Fruit fly (Drosophila melanogaster) whole organism, embryonic: ENCODE measurements around the gene Calr.
A peak's percentile ranks its signal among the peaks of the same experiment; 100 is the strongest.

ENCODE experiments used
- Ada2b ChIP-seq: fragments of 200-800 bp; sonication (Bioruptor generic); IDR thresholded peaks from 2 replicates; pipeline ENCODE4 v1.3.6; 2022; ENCODE audit warnings: missing biosample characterization, missing genetic modification characterization
- Aef1 ChIP-seq: fragments of 200-800 bp; sonication (Bioruptor generic); IDR thresholded peaks from 3 replicates; pipeline ENCODE4 v1.3.6; 2022; ENCODE audit warnings: missing biosample characterization, missing genetic modification characterization
- Atf-2 ChIP-seq: fragments of 200-800 bp; sonication (Bioruptor generic); optimal IDR thresholded peaks from 2 replicates; lab custom pipeline; 2016; ENCODE audit warnings: missing biosample characterization, missing genetic modification characterization
- BEAF-32 ChIP-seq: fragments of 200-800 bp; sonication (Bioruptor generic); optimal IDR thresholded peaks from 3 replicates; lab custom pipeline; 2017; ENCODE audit warnings: missing biosample characterization, missing genetic modification characterization, mild to moderate bottlenecking, moderate library complexity, missing genetic modification reagents
- Bteb2 ChIP-seq: fragments of 200-800 bp; sonication (Bioruptor generic); optimal IDR thresholded peaks from 2 replicates; lab custom pipeline; 2016; ENCODE audit warnings: missing biosample characterization, missing genetic modification characterization
- CG11085 ChIP-seq: fragments of 200-800 bp; sonication (Bioruptor generic); IDR thresholded peaks from 2 replicates; pipeline ENCODE4 v1.3.6; 2022; ENCODE audit warnings: missing biosample characterization, missing genetic modification characterization
- CG11456 ChIP-seq: fragments of 200-800 bp; sonication (Bioruptor generic); IDR thresholded peaks from 3 replicates; pipeline ENCODE4 v1.3.6; 2022; ENCODE audit warnings: missing biosample characterization, missing genetic modification characterization
- CG11695 ChIP-seq: fragments of 200-800 bp; sonication (Bioruptor generic); IDR thresholded peaks from 3 replicates; pipeline ENCODE4 v1.3.6; 2022; ENCODE audit warnings: missing biosample characterization, missing genetic modification characterization
- CG12219 ChIP-seq: fragments of 200-800 bp; sonication (Bioruptor generic); optimal IDR thresholded peaks from 3 replicates; lab custom pipeline; 2018; ENCODE audit warnings: missing biosample characterization, mild to moderate bottlenecking, missing genetic modification characterization
- CG12236 ChIP-seq: fragments of 200-800 bp; sonication (Bioruptor generic); optimal IDR thresholded peaks from 2 replicates; lab custom pipeline; 2016; ENCODE audit warnings: missing biosample characterization, missing genetic modification characterization
- CG13424 ChIP-seq: fragments of 200-800 bp; sonication (Bioruptor generic); optimal IDR thresholded peaks from 2 replicates; lab custom pipeline; 2019; ENCODE audit warnings: missing biosample characterization, mild to moderate bottlenecking, missing genetic modification characterization, moderate library complexity
- CG15696 ChIP-seq: fragments of 200-800 bp; sonication (Bioruptor generic); optimal IDR thresholded peaks from 2 replicates; lab custom pipeline; 2019; ENCODE audit warnings: missing biosample characterization, mild to moderate bottlenecking, missing genetic modification characterization, moderate library complexity
- CG1647 ChIP-seq: fragments of 200-800 bp; sonication (Bioruptor generic); optimal IDR thresholded peaks from 3 replicates; lab custom pipeline; 2016; ENCODE audit warnings: missing biosample characterization, missing genetic modification characterization
- CG17359 ChIP-seq: fragments of 200-800 bp; sonication (Bioruptor generic); optimal IDR thresholded peaks from 3 replicates; lab custom pipeline; 2018; ENCODE audit warnings: missing biosample characterization, mild to moderate bottlenecking, missing genetic modification characterization, moderate library complexity
- CG18262 ChIP-seq: fragments of 200-800 bp; optimal IDR thresholded peaks from 3 replicates; lab custom pipeline; 2019; ENCODE audit warnings: missing biosample characterization, mild to moderate bottlenecking, missing genetic modification characterization, moderate library complexity
- CG18476 ChIP-seq: fragments of 200-800 bp; sonication (Bioruptor generic); optimal IDR thresholded peaks from 2 replicates; lab custom pipeline; 2016; ENCODE audit warnings: missing biosample characterization, mild to moderate bottlenecking, missing genetic modification characterization
- CG2129 ChIP-seq: fragments of 200-800 bp; sonication (Bioruptor generic); IDR thresholded peaks from 2 replicates; pipeline ENCODE4 v1.3.6; 2022; ENCODE audit warnings: missing biosample characterization, missing genetic modification characterization; ENCODE audit not compliant: partially characterized antibody
- CG30020 ChIP-seq: fragments of 200-800 bp; optimal IDR thresholded peaks from 2 replicates; lab custom pipeline; 2019; ENCODE audit warnings: missing biosample characterization, mild to moderate bottlenecking, missing genetic modification characterization, moderate library complexity
- CG3407 ChIP-seq: fragments of 200-800 bp; sonication (Bioruptor generic); optimal IDR thresholded peaks from 2 replicates; lab custom pipeline; 2018; ENCODE audit warnings: missing biosample characterization, mild to moderate bottlenecking, missing genetic modification characterization
- CG34422 ChIP-seq: fragments of 200-800 bp; sonication (Bioruptor generic); IDR thresholded peaks from 3 replicates; pipeline ENCODE4 v1.3.6; 2022; ENCODE audit warnings: missing biosample characterization, missing genetic modification characterization
- CG4820 ChIP-seq: fragments of 200-800 bp; sonication (Bioruptor generic); optimal IDR thresholded peaks from 3 replicates; lab custom pipeline; 2016; ENCODE audit warnings: missing biosample characterization, missing genetic modification characterization
- CG7745 ChIP-seq: fragments of 200-800 bp; sonication (Bioruptor generic); optimal IDR thresholded peaks from 2 replicates; lab custom pipeline; 2018; ENCODE audit warnings: missing biosample characterization, mild to moderate bottlenecking, missing genetic modification characterization, moderate library complexity
- CG7786 ChIP-seq: fragments of 200-800 bp; sonication (Bioruptor generic); optimal IDR thresholded peaks from 2 replicates; lab custom pipeline; 2016; ENCODE audit warnings: missing biosample characterization, missing genetic modification characterization
- CG8290 ChIP-seq, 3 experiments: fragments of 200-800 bp; sonication (Bioruptor generic); optimal IDR thresholded peaks; 2 replicates each; lab custom pipeline; 2016 to 2019; ENCODE audit warnings: missing biosample characterization in 3 of 3, missing genetic modification characterization in 3 of 3, mild to moderate bottlenecking in 2 of 3, moderate library complexity in 1 of 3
- CG8765 ChIP-seq: fragments of 200-800 bp; sonication (Bioruptor generic); IDR thresholded peaks from 2 replicates; pipeline ENCODE4 v1.3.6; 2022; ENCODE audit warnings: missing biosample characterization, missing genetic modification characterization
- CTCF ChIP-seq: fragments of 200-800 bp; sonication (Bioruptor generic); optimal IDR thresholded peaks from 2 replicates; lab custom pipeline; 2017; ENCODE audit warnings: missing biosample characterization, mild to moderate bottlenecking, missing genetic modification characterization, moderate library complexity
- H2.0 ChIP-seq: fragments of 200-800 bp; sonication (Bioruptor generic); IDR thresholded peaks from 2 replicates; pipeline ENCODE4 v1.3.6; 2022; ENCODE audit warnings: missing biosample characterization, missing genetic modification characterization
- Hr3 ChIP-seq: fragments of 200-800 bp; sonication (Bioruptor generic); optimal IDR thresholded peaks from 3 replicates; lab custom pipeline; 2016; ENCODE audit warnings: missing biosample characterization, missing genetic modification characterization
- Max ChIP-seq: fragments of 200-800 bp; sonication (Bioruptor generic); optimal IDR thresholded peaks from 2 replicates; lab custom pipeline; 2016; ENCODE audit warnings: missing biosample characterization, mild to moderate bottlenecking, missing genetic modification characterization
- Optix ChIP-seq: fragments of 200-800 bp; sonication (Bioruptor generic); IDR thresholded peaks from 3 replicates; pipeline ENCODE4 v1.3.6; 2022; ENCODE audit warnings: missing biosample characterization, missing genetic modification characterization
- Poxn ChIP-seq: fragments of 200-800 bp; sonication (Bioruptor generic); IDR thresholded peaks from 2 replicates; pipeline ENCODE4 v1.3.6; 2022; ENCODE audit warnings: missing biosample characterization, missing genetic modification characterization
- Sox100B ChIP-seq: fragments of 200-800 bp; sonication (Bioruptor generic); optimal IDR thresholded peaks from 3 replicates; lab custom pipeline; 2018; ENCODE audit warnings: missing biosample characterization, mild to moderate bottlenecking, missing genetic modification characterization
- Xrp1 ChIP-seq: fragments of 200-800 bp; sonication (Bioruptor generic); IDR thresholded peaks from 2 replicates; pipeline ENCODE4 v1.3.6; 2022; ENCODE audit warnings: missing biosample characterization, missing genetic modification characterization
- ato ChIP-seq: fragments of 200-800 bp; sonication (Bioruptor generic); IDR thresholded peaks from 2 replicates; pipeline ENCODE4 v1.3.6; 2022; ENCODE audit warnings: missing biosample characterization, missing genetic modification characterization; ENCODE audit not compliant: partially characterized antibody
- bigmax ChIP-seq: fragments of 200-800 bp; sonication (Bioruptor generic); optimal IDR thresholded peaks from 2 replicates; lab custom pipeline; 2018; ENCODE audit warnings: missing biosample characterization, mild to moderate bottlenecking, missing genetic modification characterization
- btn ChIP-seq: fragments of 200-800 bp; sonication (Bioruptor generic); optimal IDR thresholded peaks from 2 replicates; lab custom pipeline; 2016; ENCODE audit warnings: missing biosample characterization, missing genetic modification characterization
- cad ChIP-seq: fragments of >200 bp; optimal IDR thresholded peaks from 2 replicates; lab custom pipeline; 2017; ENCODE audit warnings: missing biosample characterization, missing genetic modification characterization
- cato ChIP-seq: fragments of 200-800 bp; sonication (Bioruptor generic); optimal IDR thresholded peaks from 2 replicates; lab custom pipeline; 2016; ENCODE audit warnings: missing biosample characterization, missing genetic modification characterization, borderline replicate concordance
- croc ChIP-seq: fragments of 200-800 bp; sonication (Bioruptor generic); conservative IDR thresholded peaks from 3 replicates; pipeline ENCODE4 v1.3.6; 2022; ENCODE audit warnings: missing biosample characterization, missing genetic modification characterization
- da ChIP-seq: fragments of 200-800 bp; sonication (Bioruptor generic); optimal IDR thresholded peaks from 2 replicates; lab custom pipeline; 2016; ENCODE audit warnings: missing biosample characterization, missing genetic modification characterization
- fd96Cb ChIP-seq: fragments of 200-800 bp; sonication (Bioruptor generic); optimal IDR thresholded peaks from 2 replicates; lab custom pipeline; 2018; ENCODE audit warnings: missing biosample characterization, mild to moderate bottlenecking, missing genetic modification characterization, moderate library complexity
- fu2 ChIP-seq: fragments of 200-800 bp; sonication (Bioruptor generic); optimal IDR thresholded peaks from 2 replicates; lab custom pipeline; 2016; ENCODE audit warnings: missing biosample characterization, missing genetic modification characterization
- gcm2 ChIP-seq: fragments of 200-800 bp; sonication (Bioruptor generic); optimal IDR thresholded peaks from 2 replicates; lab custom pipeline; 2016; ENCODE audit warnings: missing biosample characterization, missing genetic modification characterization
- grau ChIP-seq: fragments of 200-800 bp; optimal IDR thresholded peaks from 3 replicates; lab custom pipeline; 2019; ENCODE audit warnings: missing biosample characterization, mild to moderate bottlenecking, missing genetic modification characterization, moderate library complexity
- hth ChIP-seq: fragments of >200 bp; optimal IDR thresholded peaks from 2 replicates; lab custom pipeline; 2017; ENCODE audit warnings: inconsistent platforms
- luna ChIP-seq: fragments of 200-800 bp; sonication (Bioruptor generic); optimal IDR thresholded peaks from 2 replicates; lab custom pipeline; 2016; ENCODE audit warnings: missing biosample characterization, missing genetic modification characterization
- pho ChIP-seq: fragments of 200-800 bp; sonication (Bioruptor generic); optimal IDR thresholded peaks from 2 replicates; lab custom pipeline; 2016; ENCODE audit warnings: missing biosample characterization, missing genetic modification characterization
- stwl ChIP-seq: fragments of 200-800 bp; sonication (Bioruptor generic); optimal IDR thresholded peaks from 3 replicates; lab custom pipeline; 2018; ENCODE audit warnings: missing biosample characterization, mild to moderate bottlenecking, missing genetic modification characterization, moderate library complexity
- tin ChIP-seq: fragments of 200-800 bp; sonication (Bioruptor generic); optimal IDR thresholded peaks from 3 replicates; lab custom pipeline; 2016; ENCODE audit warnings: missing biosample characterization, missing genetic modification characterization
- unpg ChIP-seq: fragments of 200-800 bp; sonication (Bioruptor generic); optimal IDR thresholded peaks from 3 replicates; lab custom pipeline; 2018; ENCODE audit warnings: missing biosample characterization, mild to moderate bottlenecking, missing genetic modification characterization, moderate library complexity
- wor ChIP-seq: fragments of 200-800 bp; sonication (Bioruptor generic); IDR thresholded peaks from 2 replicates; pipeline ENCODE4 v1.3.6; 2022; ENCODE audit warnings: missing biosample characterization, missing genetic modification characterization
- zen2 ChIP-seq: fragments of 200-800 bp; sonication (Bioruptor generic); IDR thresholded peaks from 3 replicates; pipeline ENCODE4 v1.3.6; 2022; ENCODE audit warnings: missing biosample characterization, missing genetic modification characterization; ENCODE audit not compliant: partially characterized antibody

Gene Calr

DNA sequence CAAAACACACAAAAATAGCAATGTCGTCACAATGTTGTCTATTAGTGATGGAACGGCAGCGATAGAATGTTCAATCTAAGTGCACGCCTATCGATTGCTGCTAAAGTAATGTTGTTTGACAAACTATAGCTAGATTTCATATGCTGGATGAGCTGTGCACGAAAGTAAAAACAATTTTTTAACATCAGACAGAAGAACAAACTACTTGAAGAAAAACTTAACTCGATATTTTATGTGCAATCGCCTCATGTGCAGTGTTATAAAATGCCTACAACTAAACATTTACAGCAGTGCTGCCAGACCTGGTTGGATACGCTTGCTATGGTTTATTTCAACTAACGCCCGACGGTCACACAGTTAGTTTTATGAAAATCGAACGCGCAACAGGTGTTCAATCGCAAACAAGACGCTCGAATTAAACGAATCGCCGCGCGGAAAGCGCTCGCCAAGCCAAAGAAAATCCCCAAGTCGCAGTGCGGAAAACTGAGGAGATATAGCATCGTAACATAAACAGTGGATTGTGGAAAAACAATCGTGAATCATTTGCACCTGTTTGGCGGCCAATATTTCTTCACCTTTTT, 39.6 kb downstream of the Calr start, which contains the start of the genes bocks and CG8312 (continued):
- TF ChIP-seq BEAF-32 (GFP tag; lab: Kevin White, UChicago) (peak; percentile 96), luna (GFP tag; lab: Kevin White, UChicago) (no peak), Bteb2 (GFP tag; lab: Kevin White, UChicago) (peak; percentile 56), CG18476 (GFP tag; lab: Kevin White, UChicago) (no peak), da (GFP tag; lab: Kevin White, UChicago) (peak; percentile 46), CG11695 (no peak), zen2 (GFP tag; lab: Robert Waterston, UW) (no peak), CG17359 (tag; lab: Kevin White, UChicago) (no peak), CG18262 (peak; percentile 19), Aef1 (GFP tag; lab: Robert Waterston, UW) (no peak), Atf-2 (GFP tag; lab: Kevin White, UChicago) (peak; percentile 51), CG11085 (GFP tag; lab: Robert Waterston, UW) (no peak), cato (GFP tag; lab: Kevin White, UChicago) (no peak), CG15696 (no peak), CG8290 (GFP tag; optimal IDR thresholded peaks at IDR 0.05; lab: Kevin White, UChicago) (peak; percentile 78), CG8290 (tag; optimal IDR thresholded peaks at IDR 0.05; lab: Kevin White, UChicago) (peak; percentile 10 to 75), CG3407 (GFP tag; lab: Kevin White, UChicago) (no peak), pho (GFP tag; lab: Kevin White, UChicago) (peak; percentile 65), btn (GFP tag; lab: Kevin White, UChicago) (no peak), gcm2 (GFP tag; lab: Kevin White, UChicago) (no peak), Max (GFP tag; lab: Kevin White, UChicago) (peak; percentile 76), CG12236 (GFP tag; lab: Kevin White, UChicago) (no peak), Hr3 (GFP tag; lab: Kevin White, UChicago) (no peak), unpg (GFP tag; lab: Kevin White, UChicago) (no peak), Xrp1 (GFP tag; lab: Robert Waterston, UW) (no peak), CG7745 (tag; lab: Kevin White, UChicago) (no peak), hth (lab: Kevin White, UChicago) (no peak), Poxn (GFP tag; lab: Robert Waterston, UW) (no peak), Ada2b (no peak), CG7786 (peak; percentile 48), CG4820 (peak; percentile 39), CG12219 (GFP tag; lab: Kevin White, UChicago) (no peak), Optix (GFP tag; lab: Robert Waterston, UW) (no peak), bigmax (GFP tag; lab: Kevin White, UChicago) (no peak), CG2129 (GFP tag; lab: Robert Waterston, UW) (no peak), CG8765 (GFP tag; lab: Robert Waterston, UW) (no peak), Sox100B (GFP tag; lab: Kevin White, UChicago) (no peak), fu2 (GFP tag; lab: Kevin White, UChicago) (peak; percentile 13), CTCF (GFP tag; lab: Kevin White, UChicago) (no peak), grau (tag; lab: Kevin White, UChicago) (peak; percentile 54), fd96Cb (tag; lab: Kevin White, UChicago) (no peak), stwl (tag; lab: Kevin White, UChicago) (peak; percentile 94), CG11456 (GFP tag; lab: Robert Waterston, UW) (no peak), ato (no peak), cad (GFP tag; lab: Kevin White, UChicago) (no peak), CG30020 (peak; percentile 45), H2.0 (GFP tag; lab: Robert Waterston, UW) (no peak), CG1647 (GFP tag; lab: Kevin White, UChicago) (peak; percentile 17), wor (GFP tag; lab: Robert Waterston, UW) (no peak), CG34422 (GFP tag; lab: Robert Waterston, UW) (no peak), CG13424 (peak; percentile 40), tin (peak; percentile 58), croc (GFP tag; lab: Robert Waterston, UW) (no peak)
